Fruit fly (Drosophila melanogaster) Kc167 (cell line): ENCODE data around the gene CG33060.

ENCODE experiments used
- Myc ChIP-seq: fragments of >200 bp; optimal IDR thresholded peaks from 2 replicates; lab custom pipeline; 2017; ENCODE audit warnings: missing external identifiers
- Sin3A ChIP-seq: fragments of >200 bp; optimal IDR thresholded peaks from 2 replicates; lab custom pipeline; 2018; ENCODE audit warnings: missing external identifiers
- h ChIP-seq: fragments of >200 bp; optimal IDR thresholded peaks from 3 replicates; lab custom pipeline; 2018; ENCODE audit warnings: missing external identifiers
- insv ChIP-seq: fragments of >200 bp; optimal IDR thresholded peaks from 3 replicates; lab custom pipeline; 2018; ENCODE audit warnings: missing external identifiers
- psq ChIP-seq: fragments of >200 bp; optimal IDR thresholded peaks from 2 replicates; lab custom pipeline; 2017; ENCODE audit warnings: missing external identifiers
- ttk ChIP-seq: sonication (Bioruptor generic); optimal IDR thresholded peaks from 2 replicates; lab custom pipeline; 2017; ENCODE audit warnings: missing external identifiers

The CG33060 gene

dm6 chr3L:16330740-16331139 lies at the start of gene CG33060:
CG33060 (plus strand) TSS chr3L:16331040.
- TF ChIP-seq Sin3A (lab: Kevin White, UChicago) (no peak), Myc (no peak), h (no peak), insv (lab: Kevin White, UChicago) (no peak), ttk (lab: Kevin White, UChicago) (no peak), psq (lab: Kevin White, UChicago) (no peak)

- TF ChIP-seq h (no peak), insv (lab: Kevin White, UChicago) (no peak), psq (lab: Kevin White, UChicago) (no peak), Sin3A (lab: Kevin White, UChicago) (no peak), Myc (no peak), ttk (lab: Kevin White, UChicago) (no peak)
Measured at dm6 chr3L:16281880-16282556, 48.8 kb upstream of the CG33060 start, which contains the start of gene CG13049. CG13049 (minus strand) TSS chr3L:16281930.

DNA sequence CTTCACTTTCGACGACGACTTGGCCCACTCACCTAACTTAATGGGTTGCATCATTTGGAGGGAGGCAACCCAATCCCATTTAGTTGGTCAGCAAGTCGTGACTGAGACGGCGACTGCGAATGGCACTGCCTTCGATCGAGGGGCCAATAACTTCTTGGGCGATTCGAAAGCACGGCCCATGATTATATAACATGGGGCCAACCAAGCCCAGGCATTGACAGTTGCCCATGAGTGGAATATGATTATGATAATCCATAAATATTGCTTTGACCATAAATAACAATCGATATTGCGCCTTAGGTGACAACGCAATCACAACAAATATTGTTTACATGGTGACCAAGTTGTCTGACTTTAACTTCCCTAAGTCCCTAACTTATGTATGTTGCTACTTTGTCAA lies 47.0 kb upstream of the CG33060 start, which contains the start of gene CG13048:
Gene CG13048, minus strand, starts transcription at position 101 of the 400 bp plus-strand sequence.
- TF ChIP-seq Sin3A (lab: Kevin White, UChicago) (no peak), insv (lab: Kevin White, UChicago) (no peak), h (no peak), ttk (lab: Kevin White, UChicago) (no peak), psq (lab: Kevin White, UChicago) (no peak), Myc (no peak)

DNA sequence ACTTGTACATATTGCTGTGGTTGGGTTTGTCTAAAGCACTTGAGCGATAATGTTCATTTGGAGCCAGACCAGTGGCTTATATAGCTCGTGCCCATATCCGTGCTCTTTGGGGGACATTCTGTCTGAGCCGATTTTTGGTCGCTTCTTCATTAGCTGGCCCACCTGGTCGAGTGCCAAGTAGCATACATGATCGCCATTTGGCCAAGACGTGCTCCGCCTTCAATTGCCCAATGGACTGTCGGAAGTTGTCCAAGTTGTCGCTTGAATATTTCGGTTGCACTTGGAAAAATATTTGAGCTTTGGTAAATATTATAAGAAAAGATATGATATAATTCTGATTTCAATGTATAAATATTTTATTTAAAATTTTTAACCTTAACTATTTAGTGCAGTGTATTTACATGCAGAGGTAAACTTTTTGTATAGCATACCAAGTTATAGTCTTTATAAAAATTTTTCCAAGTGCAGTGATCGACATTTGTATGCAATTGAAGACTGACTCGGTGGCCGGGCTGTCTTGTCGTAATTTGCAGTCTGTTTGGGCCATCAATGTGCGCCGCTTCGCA lies 45.4 kb upstream of the CG33060 start, which contains the start of gene CG13047:
Gene CG13047, minus strand, starts transcription at position 51 of the 566 bp plus-strand sequence.
- no peak for TF ChIP-seq Sin3A (lab: Kevin White, UChicago)
- TF ChIP-seq Myc = no peak
- no peak for TF ChIP-seq h
- TF ChIP-seq ttk (lab: Kevin White, UChicago) = no peak
- TF ChIP-seq insv (lab: Kevin White, UChicago) = no peak
- TF ChIP-seq psq (lab: Kevin White, UChicago) = no peak

- TF ChIP-seq Myc = no peak
- no peak for TF ChIP-seq psq (lab: Kevin White, UChicago)
- TF ChIP-seq Sin3A (lab: Kevin White, UChicago) = no peak
Measured at dm6 chr3L:16286258-16286657, 44.6 kb upstream of the CG33060 start.

dm6 chr3L:16288322-16288721 lies 42.5 kb upstream of the CG33060 start, which contains the start of gene CG13046:
CG13046 (minus strand) TSS chr3L:16288422.
- TF ChIP-seq h (no peak), Myc (no peak), psq (lab: Kevin White, UChicago) (no peak), ttk (lab: Kevin White, UChicago) (no peak), insv (lab: Kevin White, UChicago) (no peak), Sin3A (lab: Kevin White, UChicago) (no peak)

DNA sequence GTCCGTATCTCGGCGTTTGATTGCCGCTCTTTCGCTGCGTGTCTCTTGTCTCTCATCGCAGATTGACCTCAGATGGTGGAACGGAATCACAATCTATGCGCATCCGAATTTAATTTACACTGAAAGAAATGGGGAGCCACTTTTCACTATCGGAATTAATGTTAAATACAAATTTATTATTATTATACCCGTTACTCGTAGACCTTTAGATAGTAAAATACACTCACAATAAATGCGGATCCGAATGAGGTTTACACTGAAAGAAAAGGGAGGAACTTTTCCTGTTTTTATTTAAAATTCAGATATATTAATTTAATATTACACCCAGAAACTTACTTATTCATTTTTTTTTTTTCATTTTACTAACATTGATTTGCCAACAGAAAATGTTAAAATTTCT lies 41.8 kb upstream of the CG33060 start:
- TF ChIP-seq ttk (lab: Kevin White, UChicago) = no peak
- TF ChIP-seq psq (lab: Kevin White, UChicago) = no peak
- no peak for TF ChIP-seq Myc
- no peak for TF ChIP-seq Sin3A (lab: Kevin White, UChicago)
- TF ChIP-seq insv (lab: Kevin White, UChicago) = no peak
- TF ChIP-seq h = no peak

DNA sequence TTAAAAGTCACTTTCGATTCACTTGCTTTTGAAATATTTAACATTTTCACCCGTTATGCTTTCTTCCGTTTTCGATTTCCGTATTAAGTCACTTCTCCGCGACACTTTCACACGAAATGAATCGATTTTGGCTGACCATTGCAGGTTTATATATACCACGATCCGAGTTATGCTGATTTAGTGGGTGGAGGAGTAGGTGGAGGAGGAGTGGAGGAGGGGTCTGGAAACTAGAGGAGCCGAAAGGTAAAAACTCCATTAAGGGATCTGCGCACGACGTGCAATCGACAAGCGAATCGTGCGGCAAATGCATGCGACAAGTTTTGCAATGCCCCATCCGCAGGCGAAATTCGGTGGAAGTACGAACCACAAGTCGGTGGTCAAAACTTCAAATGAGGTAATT lies 40.0 kb upstream of the CG33060 start, which contains the start of gene CG13045:
Gene CG13045, minus strand, starts transcription at position 101 of the 400 bp plus-strand sequence.
- no peak for TF ChIP-seq insv (lab: Kevin White, UChicago)
- TF ChIP-seq Myc = no peak
- no peak for TF ChIP-seq psq (lab: Kevin White, UChicago)
- no peak for TF ChIP-seq h
- no peak for TF ChIP-seq ttk (lab: Kevin White, UChicago)
- no peak for TF ChIP-seq Sin3A (lab: Kevin White, UChicago)

DNA sequence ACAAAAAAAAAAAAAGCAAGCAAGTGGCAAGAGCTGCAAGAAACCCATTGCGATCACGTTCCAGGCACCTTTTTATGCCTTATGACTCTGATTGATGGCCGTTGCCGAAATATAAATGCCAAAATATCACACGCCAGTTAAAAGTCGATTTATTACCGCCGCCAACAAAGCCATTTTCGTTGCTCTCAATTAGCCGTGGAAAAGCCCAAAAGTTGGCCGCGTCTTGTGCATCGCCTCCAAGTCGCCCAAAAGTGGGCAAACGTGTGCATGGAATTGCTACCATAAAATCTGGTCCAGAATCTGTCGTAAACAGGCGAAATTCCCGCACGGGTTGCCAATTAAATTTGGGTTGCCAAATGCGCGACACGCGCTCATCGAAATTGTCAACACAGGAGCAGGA lies 39.2 kb upstream of the CG33060 start:
- TF ChIP-seq Sin3A (lab: Kevin White, UChicago) (no peak), psq (lab: Kevin White, UChicago) (no peak), ttk (lab: Kevin White, UChicago) (no peak), insv (lab: Kevin White, UChicago) (no peak), h (no peak), Myc (no peak)

DNA sequence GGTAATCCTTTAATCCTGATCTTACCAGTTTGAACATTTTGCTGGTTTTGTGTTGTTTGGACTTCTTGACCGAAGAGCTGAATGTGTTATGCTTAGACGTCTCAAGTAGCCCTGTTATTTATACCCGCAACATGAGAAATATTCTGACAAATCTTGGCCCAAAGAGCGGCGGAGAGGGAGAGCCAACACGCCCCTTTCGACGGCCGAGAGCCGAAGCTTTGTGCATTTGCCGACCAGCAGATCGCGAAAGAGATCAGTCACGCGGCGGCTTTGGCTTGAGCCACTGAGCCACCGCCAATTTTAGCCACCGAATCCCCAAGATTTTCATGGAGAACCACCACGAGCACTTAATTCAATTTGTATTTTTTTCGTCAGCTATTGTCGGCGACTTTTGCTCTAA lies 35.4 kb upstream of the CG33060 start, which contains the start of gene CG4962:
Gene CG4962, minus strand, starts transcription at position 101 of the 400 bp plus-strand sequence.
- TF ChIP-seq insv (lab: Kevin White, UChicago) (no peak), h (no peak), Myc (no peak), ttk (lab: Kevin White, UChicago) (no peak), psq (lab: Kevin White, UChicago) (no peak), Sin3A (lab: Kevin White, UChicago) (no peak)

DNA sequence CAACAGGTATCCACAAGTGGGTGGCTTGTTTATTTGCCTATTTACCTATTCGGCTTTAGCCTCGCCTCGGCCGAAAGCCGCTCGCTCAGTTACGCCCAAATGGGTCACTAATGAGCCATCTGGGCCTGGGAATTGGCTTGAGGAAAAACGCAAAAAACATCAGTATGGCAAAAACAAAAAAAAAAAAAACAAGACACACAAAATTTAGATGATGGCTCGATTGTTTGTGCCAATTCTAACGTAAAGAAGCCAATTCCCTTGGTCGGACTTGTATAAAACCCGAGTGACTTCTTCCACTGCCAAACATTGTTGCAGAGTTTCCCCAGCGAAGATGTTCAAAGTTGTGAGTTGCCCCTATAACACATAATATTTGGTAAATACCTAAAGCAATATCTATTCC lies 29.7 kb upstream of the CG33060 start, which contains the start of gene CG4982:
Gene CG4982, plus strand, starts transcription at position 301 of the 400 bp plus-strand sequence.
- no peak for TF ChIP-seq Sin3A (lab: Kevin White, UChicago)

dm6 chr3L:16303078-16303477 lies 27.8 kb upstream of the CG33060 start, which contains the start of gene CG13044:
CG13044 (minus strand) TSS chr3L:16303178.
- TF ChIP-seq Sin3A (lab: Kevin White, UChicago) (no peak), psq (lab: Kevin White, UChicago) (no peak), insv (lab: Kevin White, UChicago) (no peak), h (no peak), ttk (lab: Kevin White, UChicago) (no peak), Myc (no peak)
